Worm (Caenorhabditis elegans) whole organism, dauer: ENCODE data around the gene pals-34.

Experiments used
- unc-62 ChIP-seq: sonication (generic microtip); optimal IDR thresholded peaks from 2 replicates; lab custom pipeline; 2017; ENCODE audit warnings: missing biosample characterization, missing genetic modification reagents, missing genetic modification characterization

pals-34 gene

DNA sequence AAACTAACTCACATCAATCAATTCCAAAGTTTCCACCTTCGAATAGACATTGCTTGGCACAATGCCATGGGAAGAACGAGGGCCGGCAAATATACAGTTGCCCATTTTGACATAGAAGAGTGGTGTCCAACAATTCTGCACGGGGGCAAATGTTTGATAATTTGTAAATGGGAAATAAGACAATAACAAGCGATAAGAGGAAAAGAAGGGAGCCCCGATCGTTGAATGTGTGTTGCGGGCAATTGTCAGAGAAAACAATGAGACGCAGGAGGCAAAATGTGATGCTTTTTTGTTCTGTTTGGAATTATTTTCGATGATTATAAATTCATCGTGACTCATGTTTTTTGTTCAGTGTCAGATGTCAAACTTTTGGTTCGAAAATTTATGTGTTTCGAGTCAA is at the start of gene pals-34:
Gene pals-34 (minus strand): TSS at position 280 of the 400 bp plus-strand sequence.
- TF ChIP-seq unc-62 (GFP tag; lab: Kevin White, UChicago), result no peak

DNA sequence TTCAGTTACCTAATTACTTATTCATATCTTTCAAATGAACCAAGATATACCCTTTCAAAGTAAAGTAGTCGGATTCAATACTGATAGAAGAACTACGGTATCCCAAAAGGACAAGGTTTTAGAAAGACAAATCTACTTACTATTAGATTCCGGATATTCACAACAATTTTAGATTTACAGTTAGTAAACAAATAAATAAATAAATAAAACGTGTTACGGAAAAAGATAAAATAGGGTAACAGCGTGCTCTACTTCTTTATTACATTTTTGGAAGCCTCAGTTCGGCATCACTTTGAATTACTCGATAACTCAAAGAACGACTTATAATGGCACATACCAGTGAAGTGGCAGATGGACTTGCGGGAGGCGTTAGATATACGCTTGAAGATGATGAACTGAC is 48.7 kb upstream of the pals-34 start, which contains the start of gene Y97E10AR.8:
Gene Y97E10AR.8 (plus strand): TSS at position 301 of the 400 bp plus-strand sequence.
- no peak for TF ChIP-seq unc-62 (GFP tag; lab: Kevin White, UChicago)

DNA sequence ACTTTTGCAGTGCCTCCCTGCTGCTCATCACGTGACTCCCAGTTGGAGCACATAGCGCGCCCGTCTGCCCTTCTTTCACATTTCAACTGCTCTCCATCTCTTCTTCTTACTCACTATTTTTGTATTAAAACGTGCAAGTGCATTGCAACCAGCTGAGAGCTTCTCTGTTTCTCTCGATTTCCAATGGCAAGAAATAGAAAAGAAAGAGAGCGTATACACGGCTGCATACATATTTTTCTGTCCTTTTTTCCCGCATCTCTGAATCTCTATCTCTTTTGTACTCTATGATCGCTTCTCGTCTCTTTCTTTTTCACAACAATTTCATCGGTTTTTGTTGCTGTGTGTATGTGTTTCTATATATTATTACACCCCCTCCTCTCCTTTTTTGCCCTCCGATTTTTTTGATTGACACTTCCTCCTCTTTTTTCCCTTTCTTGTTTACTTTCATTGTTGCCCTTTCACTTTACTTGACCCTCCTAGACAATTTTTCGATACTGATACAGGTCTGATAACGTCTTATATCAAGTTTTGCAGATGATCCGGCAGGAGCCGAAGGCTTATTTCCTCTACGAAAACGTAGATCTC is 44.7 kb upstream of the pals-34 start, which contains the start of gene Y97E10AR.1:
Gene Y97E10AR.1 (plus strand): TSS at position 535 of the 585 bp plus-strand sequence.
- TF ChIP-seq unc-62 (GFP tag; lab: Kevin White, UChicago), result no peak

DNA sequence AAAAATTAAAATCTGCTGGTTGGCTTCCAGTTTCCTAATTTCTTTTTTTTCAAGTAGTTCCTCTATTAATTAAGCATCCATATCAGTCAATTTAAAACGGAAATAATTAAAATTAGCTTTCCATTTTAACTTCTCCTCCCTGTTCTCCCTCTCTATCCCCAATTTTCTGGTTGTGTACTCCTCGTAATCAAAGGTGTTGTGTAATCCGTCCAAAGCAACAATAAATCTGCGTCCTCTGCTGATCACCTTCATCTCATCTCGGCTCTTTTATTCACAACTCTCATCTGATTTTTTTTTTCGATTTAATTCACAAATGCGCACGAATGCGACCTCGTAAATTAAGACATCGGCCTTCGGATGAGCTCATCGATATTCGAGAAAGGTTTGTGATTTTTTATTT is 39.6 kb upstream of the pals-34 start, which contains the start of gene Y97E10AR.2:
Gene Y97E10AR.2 (plus strand): TSS at position 301 of the 400 bp plus-strand sequence.
- no peak for TF ChIP-seq unc-62 (GFP tag; lab: Kevin White, UChicago)

DNA sequence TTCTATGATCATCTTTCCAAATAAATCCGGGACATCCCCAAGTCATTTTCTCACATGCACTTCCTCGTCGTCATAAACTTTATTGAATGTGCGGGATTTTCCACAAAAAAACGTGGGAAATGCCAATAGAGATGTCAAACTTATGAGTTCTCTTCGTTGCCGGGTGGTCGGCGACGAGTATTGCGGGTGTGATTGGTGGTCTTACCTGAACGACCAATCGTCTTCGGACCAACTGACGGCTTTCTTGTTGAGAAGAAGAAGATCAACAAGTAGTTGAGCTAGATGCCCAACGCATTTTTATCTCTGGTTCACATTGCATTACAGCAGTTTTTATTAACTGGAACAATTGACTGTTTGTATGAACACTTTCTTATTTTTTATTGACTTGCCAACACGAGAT is 38.9 kb upstream of the pals-34 start:
- TF ChIP-seq unc-62 (GFP tag; lab: Kevin White, UChicago), result no peak

DNA sequence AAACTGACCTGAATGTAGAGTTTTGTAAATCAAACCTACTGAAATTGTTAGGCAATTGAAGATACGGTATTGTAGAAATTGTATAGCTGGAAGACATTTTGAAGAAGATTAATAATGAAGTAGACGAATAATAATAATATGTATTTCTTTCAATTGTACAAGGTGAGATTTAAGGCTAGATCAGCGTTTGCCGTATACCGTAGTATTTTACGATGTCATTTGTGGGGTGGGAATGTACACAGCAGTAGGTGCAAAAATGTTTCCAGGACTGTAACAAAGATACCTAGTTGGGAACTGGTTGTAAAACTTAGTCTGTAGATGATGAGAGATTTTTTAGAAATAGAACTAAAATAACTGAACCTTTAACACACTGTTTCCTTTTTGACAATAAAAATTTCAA is 38.3 kb upstream of the pals-34 start, which contains the start of gene ceh-76:
Gene ceh-76 (minus strand): TSS at position 101 of the 400 bp plus-strand sequence.
- no peak for TF ChIP-seq unc-62 (GFP tag; lab: Kevin White, UChicago)

DNA sequence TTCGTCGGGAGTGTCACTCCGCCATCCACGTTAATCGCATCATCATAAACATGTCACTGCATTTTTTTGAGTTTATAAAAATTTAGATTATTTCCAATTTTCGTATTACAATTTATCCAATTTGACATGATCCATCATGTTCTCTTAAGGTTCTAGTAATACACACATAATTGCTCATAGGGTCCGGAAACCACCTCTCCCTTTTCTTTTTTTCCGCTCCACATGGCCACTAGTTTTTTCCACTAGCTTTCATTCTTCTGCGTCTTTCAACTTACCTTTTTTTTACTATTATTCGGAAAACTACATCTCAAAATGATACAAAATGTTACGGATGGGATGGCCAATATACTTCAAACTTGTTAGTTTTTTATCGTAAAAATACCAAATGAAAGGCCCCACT is 29.6 kb upstream of the pals-34 start, which contains the start of gene Y97E10AL.1:
Gene Y97E10AL.1 (plus strand): TSS at position 301 of the 400 bp plus-strand sequence.
- no peak for TF ChIP-seq unc-62 (GFP tag; lab: Kevin White, UChicago)

DNA sequence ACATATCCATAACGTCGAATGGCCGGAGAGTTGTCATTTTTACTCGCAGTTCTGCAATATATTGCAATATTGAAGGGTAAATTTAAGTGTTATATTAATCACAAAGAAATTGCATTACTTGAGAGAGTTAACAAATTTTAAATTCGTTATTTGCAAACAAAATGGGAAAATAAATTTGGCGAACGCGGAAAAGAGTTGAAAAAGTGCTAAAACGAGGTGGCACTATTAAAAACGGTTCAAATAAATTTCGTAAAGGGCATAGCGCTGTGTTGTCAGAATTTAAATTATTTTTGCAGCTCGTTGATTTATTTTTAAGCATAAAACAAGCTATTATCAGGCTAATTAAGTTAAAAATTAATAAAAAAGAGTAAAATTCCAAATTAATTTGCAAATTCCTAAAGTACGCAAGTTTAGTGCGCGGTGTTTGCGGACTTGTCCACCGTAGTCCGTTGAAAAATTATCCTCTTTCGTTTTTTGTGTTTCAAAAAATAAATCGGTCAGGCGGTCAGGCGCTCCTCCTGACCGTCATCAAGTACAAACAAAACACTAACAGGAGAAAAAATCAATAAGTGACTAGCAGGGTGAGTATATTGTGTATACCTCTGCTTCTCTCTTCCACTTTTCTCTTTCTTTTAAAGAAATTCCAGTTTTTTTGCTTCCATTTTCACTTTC is 27.2 kb upstream of the pals-34 start, which contains the start of the genes natb-1 and abhd-12:
Gene natb-1 (minus strand): TSS at position 51 of the 672 bp plus-strand sequence.
Gene abhd-12 (plus strand): TSS at position 499 of the 672 bp plus-strand sequence.
- TF ChIP-seq unc-62 (GFP tag; lab: Kevin White, UChicago), result no peak

DNA sequence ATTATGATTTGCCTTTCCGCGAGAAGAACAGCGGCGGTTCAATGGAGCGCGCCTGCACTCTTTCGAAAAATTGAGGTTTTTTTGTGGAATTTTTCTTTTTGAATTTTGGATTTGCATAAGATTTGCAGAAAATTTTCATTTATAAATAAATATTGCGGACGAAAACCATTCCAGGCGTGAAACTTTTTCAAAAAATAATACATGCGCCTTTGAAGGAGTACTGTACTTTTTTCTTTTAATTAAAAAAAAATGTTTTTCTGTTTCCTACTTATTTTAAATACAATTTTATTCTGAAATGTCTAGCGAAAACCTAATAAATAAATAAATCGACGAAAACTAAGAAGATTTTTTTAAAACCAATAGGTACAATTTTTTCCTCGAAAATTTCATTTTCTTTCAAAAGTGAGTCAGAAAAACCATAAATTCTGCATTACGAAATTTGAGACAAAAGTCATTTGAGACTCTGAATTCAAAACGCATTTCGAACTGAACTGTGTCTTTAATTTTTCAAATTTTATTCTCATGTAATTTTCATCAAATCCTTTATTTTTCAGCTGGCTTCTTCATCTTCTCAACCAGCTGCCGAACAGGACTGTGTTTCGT is 24.8 kb upstream of the pals-34 start, which contains the start of gene F26D11.1:
Gene F26D11.1 (plus strand): TSS at position 553 of the 603 bp plus-strand sequence.
- no peak for TF ChIP-seq unc-62 (GFP tag; lab: Kevin White, UChicago)

DNA sequence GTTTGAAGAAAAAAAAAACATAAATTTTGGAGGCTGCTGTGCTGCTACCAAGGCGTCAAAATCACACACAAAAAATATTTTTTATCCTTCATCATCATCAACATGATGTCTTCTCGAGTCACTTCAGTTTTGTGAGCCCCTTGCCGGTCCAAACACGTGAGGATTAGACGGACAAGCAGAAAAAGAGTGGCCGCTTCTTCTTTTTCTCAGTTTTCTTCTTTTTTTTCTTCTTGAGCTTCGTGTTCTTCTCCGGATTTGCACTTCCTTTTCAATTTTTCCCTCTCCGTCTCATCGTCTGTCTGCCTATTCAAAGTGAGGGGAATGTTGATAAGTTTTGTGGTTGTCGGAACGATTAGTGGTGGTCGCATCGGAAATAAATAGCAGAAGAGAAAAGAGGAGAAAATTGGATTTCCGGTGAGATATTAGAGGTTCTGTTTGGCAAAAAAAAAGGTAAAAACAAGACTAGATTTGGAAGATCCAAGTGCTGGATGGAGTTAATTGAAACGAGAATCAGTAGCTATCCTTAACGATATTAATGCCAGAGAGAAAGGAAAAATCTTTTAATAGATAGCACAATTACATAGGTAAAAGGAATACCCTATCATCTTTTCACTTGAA is 24.2 kb upstream of the pals-34 start:
- no peak for TF ChIP-seq unc-62 (GFP tag; lab: Kevin White, UChicago)

DNA sequence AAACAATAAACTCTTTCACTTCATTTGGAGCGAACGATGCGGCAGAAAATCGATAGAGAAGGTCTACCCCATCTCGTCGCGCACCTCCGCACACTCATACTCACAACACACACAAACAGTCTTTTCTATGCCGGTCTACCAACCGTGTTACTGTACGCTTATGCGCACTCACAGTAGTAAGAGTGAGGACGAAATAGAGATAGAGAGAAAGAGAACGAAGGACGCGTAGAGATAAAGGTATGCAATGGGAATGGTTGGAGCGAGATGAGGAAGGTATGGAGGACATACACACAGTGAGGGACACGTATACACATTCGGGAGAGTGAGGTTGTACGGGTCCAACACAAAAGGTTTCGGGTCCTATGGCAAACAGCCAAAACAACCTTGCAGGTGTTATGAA is 22.5 kb upstream of the pals-34 start:
- no peak for TF ChIP-seq unc-62 (GFP tag; lab: Kevin White, UChicago)

DNA sequence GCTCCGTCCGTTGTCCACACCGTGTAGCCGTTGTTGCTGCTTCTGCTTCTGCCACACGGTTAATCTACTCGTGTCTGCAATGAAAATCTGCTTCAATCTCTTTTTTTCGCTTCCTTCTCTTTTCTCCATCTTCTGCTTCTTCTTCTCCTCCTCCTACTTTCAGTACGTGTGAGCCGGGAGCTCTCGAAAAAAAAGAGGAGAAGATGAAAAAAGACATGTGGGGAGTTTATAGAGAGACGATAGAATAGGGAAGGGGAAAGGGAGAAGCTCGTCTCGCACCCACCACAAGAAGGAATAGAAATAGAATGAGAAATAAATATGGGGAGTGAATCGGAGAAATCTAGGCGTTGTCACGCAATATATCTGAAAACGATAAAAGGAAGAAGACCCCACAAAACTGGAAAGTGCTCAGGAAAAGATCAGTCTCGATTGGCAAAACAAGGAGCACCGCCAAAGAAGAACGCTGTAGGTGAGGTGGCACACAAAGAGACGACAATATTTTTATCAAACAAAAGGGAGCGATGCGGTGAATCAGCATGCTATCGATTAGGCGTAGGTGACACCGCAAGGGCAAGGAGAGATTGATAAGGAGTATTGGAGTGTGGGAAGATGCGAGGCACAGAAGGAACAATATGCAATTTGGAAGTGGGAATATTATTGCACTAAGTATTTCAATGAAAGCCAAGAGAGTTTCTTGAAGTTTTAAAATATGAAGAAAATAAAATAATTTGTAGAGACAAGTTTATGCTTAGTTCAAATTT is 21.6 kb upstream of the pals-34 start, which contains the start of gene let-413:
Gene let-413 (minus strand): TSS at position 76 of the 761 bp plus-strand sequence.
- TF ChIP-seq unc-62 (GFP tag; lab: Kevin White, UChicago), result no peak

DNA sequence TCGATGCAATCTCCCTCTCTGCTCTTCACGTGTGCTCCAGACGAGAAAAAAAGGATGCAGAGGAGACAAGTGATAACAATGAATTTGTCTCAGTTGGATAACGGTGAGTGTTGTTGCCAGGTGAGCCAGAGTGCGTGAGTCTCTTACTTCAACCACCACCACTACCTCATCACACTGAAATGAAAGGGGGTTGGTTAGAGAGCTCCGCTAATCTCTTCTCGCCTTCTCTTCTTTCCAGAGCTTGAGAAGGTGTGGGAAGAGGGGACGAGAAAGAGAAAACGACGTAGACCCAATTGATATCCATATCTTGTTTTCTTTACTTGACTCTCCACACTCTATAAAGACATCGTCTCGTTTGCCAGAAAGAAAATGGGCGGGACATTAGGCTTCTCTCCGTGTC is 15.1 kb upstream of the pals-34 start:
- TF ChIP-seq unc-62 (GFP tag; lab: Kevin White, UChicago), result no peak

DNA sequence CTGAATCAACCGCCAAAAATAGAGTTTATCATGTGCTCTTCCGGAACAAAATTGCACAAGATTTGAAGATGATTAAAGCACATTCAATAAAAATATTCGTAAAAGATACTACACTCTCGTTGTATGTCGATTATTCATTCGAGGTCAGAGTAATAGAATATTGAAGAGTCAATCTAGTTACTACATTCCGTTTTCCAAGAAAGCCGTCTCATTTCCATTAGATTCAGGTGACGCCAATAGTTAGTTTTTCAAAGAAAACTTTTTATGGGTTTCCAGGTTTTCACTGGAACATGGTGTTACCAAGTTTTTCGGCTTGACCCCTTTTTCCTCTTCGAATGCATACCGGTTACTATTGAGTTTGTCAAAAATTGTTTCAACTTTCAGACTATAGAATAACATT is 14.2 kb upstream of the pals-34 start:
- no peak for TF ChIP-seq unc-62 (GFP tag; lab: Kevin White, UChicago)

DNA sequence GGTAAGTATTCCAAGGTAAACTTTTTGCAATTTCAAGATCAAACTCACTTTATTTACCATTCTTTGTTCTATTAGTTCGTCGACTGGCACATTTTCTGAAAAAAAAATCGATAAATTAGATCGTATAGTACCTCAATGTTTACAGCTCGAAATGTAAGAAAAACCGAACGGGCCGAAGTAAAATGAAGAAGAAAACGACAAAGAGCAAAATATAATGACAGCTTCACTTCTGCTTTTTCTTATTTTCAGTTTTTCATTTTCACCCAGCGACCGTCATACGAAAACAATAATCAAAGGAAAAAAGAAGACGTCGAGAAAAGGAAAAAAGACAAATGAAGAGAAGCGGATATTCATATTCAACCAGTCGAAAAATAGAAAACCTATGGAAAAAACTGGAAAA is 12.8 kb upstream of the pals-34 start, which contains the start of gene che-7:
Gene che-7 (minus strand): TSS at position 101 of the 400 bp plus-strand sequence.
- TF ChIP-seq unc-62 (GFP tag; lab: Kevin White, UChicago), result no peak
